Fruit fly (Drosophila melanogaster): ENCODE results near the gene Golgin84.

DNA sequence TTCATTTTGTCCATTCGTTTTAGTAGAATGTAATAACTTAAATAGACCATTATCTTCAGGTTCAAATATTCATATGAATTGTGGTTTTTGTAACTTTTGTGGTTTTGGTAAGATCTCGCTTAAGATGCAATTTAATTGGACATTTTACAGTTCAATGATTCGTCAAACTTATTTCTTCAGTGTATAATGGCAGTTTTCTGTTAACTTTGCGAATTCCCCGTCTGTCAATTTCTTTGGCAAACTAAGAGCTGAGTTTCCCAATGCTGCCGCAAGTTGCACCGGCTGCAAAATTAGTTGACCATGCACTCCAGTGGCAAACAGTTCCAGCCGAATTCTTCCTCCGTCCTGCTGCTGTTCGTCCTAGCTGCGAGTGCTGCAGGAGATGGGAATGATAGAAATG, 18.8 kb upstream of the Golgin84 start, which contains the start of gene CG33342:
- TF ChIP-seq kay (GFP tag; ENCODE audit: borderline replicate concordance): no peak
- TF ChIP-seq cnc (optimal IDR thresholded peaks at IDR 0.05): no peak
- no peak for TF ChIP-seq CG14711 (tag; optimal IDR thresholded peaks at IDR 0.05)
- no peak for TF ChIP-seq CG12768 (GFP tag; optimal IDR thresholded peaks at IDR 0.05)
- no peak for TF ChIP-seq CG7045 (GFP tag; optimal IDR thresholded peaks at IDR 0.05)
